Fruit fly (Drosophila melanogaster): ENCODE measurements around the gene CG32485.

Gene CG32485

DNA sequence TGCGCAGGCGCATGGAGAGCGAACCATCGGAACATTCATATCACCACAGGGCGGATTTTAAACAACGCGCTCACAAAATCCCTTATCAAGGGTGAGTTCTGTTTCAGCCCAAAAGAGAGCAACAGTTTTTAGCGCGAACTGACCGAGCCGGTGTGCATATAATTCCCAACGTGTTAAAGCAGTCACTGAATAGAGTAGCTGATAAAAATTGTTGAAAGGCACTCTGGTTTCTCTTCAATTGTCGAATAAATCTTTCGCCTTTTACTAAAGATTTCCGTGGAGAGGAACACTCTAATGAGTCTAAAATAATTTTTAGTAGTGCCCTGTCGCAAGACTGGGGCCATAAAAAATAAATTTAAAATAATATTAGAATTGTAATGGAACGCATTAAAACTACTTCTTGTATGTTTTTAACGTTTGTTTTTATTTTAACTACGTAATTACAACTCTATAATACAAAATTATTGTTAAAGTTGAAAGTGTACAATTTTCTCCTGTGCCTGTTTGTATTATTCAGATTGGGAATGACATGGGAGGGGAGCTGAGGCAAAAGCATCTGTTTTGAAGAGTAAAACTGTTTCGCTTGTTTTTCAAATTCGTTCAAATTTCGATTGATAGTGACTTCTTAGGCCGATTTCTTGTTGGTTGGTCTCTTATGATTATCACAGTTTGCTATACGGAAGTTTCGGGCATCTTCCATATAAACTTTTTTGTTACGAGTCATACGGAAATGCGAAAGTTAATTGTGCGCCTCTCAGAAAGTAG lies 40.6 kb downstream of the CG32485 start (continued):
- peak; percentile 70; the same call in 2 of the 3 replicates for TF ChIP-seq zfh1 (GFP tag; IDR thresholded peaks at IDR 0.05)
- peak; percentile 36 for TF ChIP-seq mam (GFP tag; optimal IDR thresholded peaks at IDR 0.05)
- TF ChIP-seq E2f2 (GFP tag; IDR thresholded peaks at IDR 0.05) = peak; percentile 97
- no peak for TF ChIP-seq CG17802 (tag; optimal IDR thresholded peaks at IDR 0.05)
- TF ChIP-seq Sin3A (optimal IDR thresholded peaks at IDR 0.05) = no peak
- TF ChIP-seq Myb (GFP tag; optimal IDR thresholded peaks at IDR 0.05) = no peak
- TF ChIP-seq CG4282 (GFP tag; optimal IDR thresholded peaks at IDR 0.05) = no peak
- TF ChIP-seq CG1603 (tag; optimal IDR thresholded peaks at IDR 0.05) = peak; percentile 42
- peak; percentile 46; the same call in 1 of the 3 replicates for TF ChIP-seq CG17361 (GFP tag; IDR thresholded peaks at IDR 0.05)
- TF ChIP-seq wek (GFP tag; optimal IDR thresholded peaks at IDR 0.05) = no peak
- no peak for TF ChIP-seq luna (GFP tag; optimal IDR thresholded peaks at IDR 0.05)
- TF ChIP-seq bcd (GFP tag; optimal IDR thresholded peaks at IDR 0.05) = peak; percentile 34
- TF ChIP-seq CG34422 (GFP tag; IDR thresholded peaks at IDR 0.05) = peak; percentile 68; the same call in 1 of the 3 replicates
- no peak for TF ChIP-seq hkb (optimal IDR thresholded peaks at IDR 0.05)
- peak; percentile 66 for TF ChIP-seq hkb (GFP tag; IDR thresholded peaks at IDR 0.05)
- TF ChIP-seq B-H1 (GFP tag; IDR thresholded peaks at IDR 0.05) = no peak
- TF ChIP-seq pfk (GFP tag; optimal IDR thresholded peaks at IDR 0.05) = no peak
- TF ChIP-seq Spps (tag; optimal IDR thresholded peaks at IDR 0.05) = no peak
- TF ChIP-seq p53 (GFP tag; optimal IDR thresholded peaks at IDR 0.05) = no peak
- no peak for TF ChIP-seq CG14050 (GFP tag; IDR thresholded peaks at IDR 0.05)
- peak; percentile 71 for TF ChIP-seq kni (GFP tag; optimal IDR thresholded peaks at IDR 0.05)
- peak; percentile 70 for TF ChIP-seq CG8924 (tag; optimal IDR thresholded peaks at IDR 0.05)
- TF ChIP-seq CG2116 (GFP tag; optimal IDR thresholded peaks at IDR 0.05) = no peak
- no peak for TF ChIP-seq CG43689 (GFP tag; IDR thresholded peaks at IDR 0.05)
- no peak for TF ChIP-seq danr (GFP tag; IDR thresholded peaks at IDR 0.05)
- no peak for TF ChIP-seq CG10654 (GFP tag; optimal IDR thresholded peaks at IDR 0.05)
- TF ChIP-seq dan (GFP tag; IDR thresholded peaks at IDR 0.05) = no peak
- no peak for TF ChIP-seq CG8290 (GFP tag; optimal IDR thresholded peaks at IDR 0.05)
- peak in 1 of 2 experiments; percentile 74 for TF ChIP-seq CG8290 (tag; optimal IDR thresholded peaks at IDR 0.05)
- TF ChIP-seq CG13296 (GFP tag; optimal IDR thresholded peaks at IDR 0.05) = no peak
- peak; percentile 22 for TF ChIP-seq CG13424 (tag; optimal IDR thresholded peaks at IDR 0.05)
- TF ChIP-seq CG4404 (GFP tag; IDR thresholded peaks at IDR 0.05) = no peak
- no peak for TF ChIP-seq CG17912 (GFP tag; optimal IDR thresholded peaks at IDR 0.05)
- TF ChIP-seq schlank (tag; optimal IDR thresholded peaks at IDR 0.05) = no peak
- no peak for TF ChIP-seq CG4617 (GFP tag; optimal IDR thresholded peaks at IDR 0.05; ENCODE audit: borderline replicate concordance)
- TF ChIP-seq Antp (GFP tag; optimal IDR thresholded peaks at IDR 0.05) = peak; percentile 38
- 0 out of 3 replicates have a peak, but pooled peaks have one; percentile 44 for TF ChIP-seq z (GFP tag; IDR thresholded peaks at IDR 0.05)
- TF ChIP-seq CG42726 (GFP tag; IDR thresholded peaks at IDR 0.05; ENCODE audit: partially characterized antibody) = peak; percentile 69
- TF ChIP-seq YL-1 (GFP tag; optimal IDR thresholded peaks at IDR 0.05) = no peak
- TF ChIP-seq ewg (GFP tag; optimal IDR thresholded peaks at IDR 0.05) = peak; percentile 72
- TF ChIP-seq kay (GFP tag; optimal IDR thresholded peaks at IDR 0.05) = peak; percentile 31
- no peak for TF ChIP-seq Kr (GFP tag; optimal IDR thresholded peaks at IDR 0.05)
- no peak for TF ChIP-seq pb (GFP tag; optimal IDR thresholded peaks at IDR 0.05)
- peak; percentile 76 for TF ChIP-seq scrt (GFP tag; optimal IDR thresholded peaks at IDR 0.05)
- peak; percentile 34; the same call in 1 of the 3 replicates for TF ChIP-seq HLH4C (GFP tag; IDR thresholded peaks at IDR 0.05; ENCODE audit: partially characterized antibody)
- peak; percentile 56 for TF ChIP-seq CG18262 (tag; optimal IDR thresholded peaks at IDR 0.05)
- no peak for TF ChIP-seq Taf1 (GFP tag; IDR thresholded peaks at IDR 0.05)
- TF ChIP-seq CG33213 (GFP tag; optimal IDR thresholded peaks at IDR 0.05) = peak; percentile 8
- TF ChIP-seq PHDP (tag; optimal IDR thresholded peaks at IDR 0.05) = peak; percentile 34
- no peak for TF ChIP-seq Mrtf (GFP tag; IDR thresholded peaks at IDR 0.05)
- TF ChIP-seq tgo (GFP tag; IDR thresholded peaks at IDR 0.05) = peak; percentile 48; the same call in 2 of the 3 replicates

Measured in whole organism, embryonic.